Worm (Caenorhabditis elegans) whole organism, young adult: ENCODE results near the gene F09B9.5.

Source experiments
- B0035.1 ChIP-seq: sonication (generic microtip); optimal IDR thresholded peaks from 2 replicates; lab custom pipeline; 2016; ENCODE audit warnings: missing genetic modification characterization, mild to moderate bottlenecking, missing compliant biosample characterization, missing genotype, missing genetic modification reagents
- C17E4.6 ChIP-seq: fragments of 200-800 bp; sonication (Bioruptor generic); IDR thresholded peaks from 2 replicates; pipeline ENCODE4 v1.3.6; 2022; ENCODE audit warnings: missing genetic modification reagents, missing genetic modification characterization, missing compliant biosample characterization
- F37B4.10 ChIP-seq: fragments of 200-800 bp; sonication (Bioruptor generic); IDR thresholded peaks from 2 replicates; pipeline ENCODE4 v1.3.6; 2022; ENCODE audit warnings: missing genetic modification characterization, missing compliant biosample characterization
- F39B2.1 ChIP-seq: fragments of 200-800 bp; sonication (Bioruptor generic); IDR thresholded peaks from 2 replicates; pipeline ENCODE4 v1.3.6; 2022; ENCODE audit warnings: missing genetic modification reagents, missing genetic modification characterization, missing compliant biosample characterization
- F57C9.4 ChIP-seq: sonication (generic microtip); optimal IDR thresholded peaks from 2 replicates; lab custom pipeline; 2017; ENCODE audit warnings: mild to moderate bottlenecking, missing genetic modification characterization, missing compliant biosample characterization
- K12H6.12 ChIP-seq: fragments of 200-800 bp; sonication (Bioruptor generic); optimal IDR thresholded peaks from 2 replicates; lab custom pipeline; 2018; ENCODE audit warnings: mild to moderate bottlenecking, missing genetic modification characterization, missing compliant biosample characterization
- Y56A3A.18 ChIP-seq: fragments of 200-800 bp; sonication (Bioruptor generic); IDR thresholded peaks from 2 replicates; pipeline ENCODE4 v1.3.6; 2022; ENCODE audit warnings: missing genetic modification reagents, missing genetic modification characterization, missing compliant biosample characterization
- ZK185.1 ChIP-seq: sonication (generic microtip); optimal IDR thresholded peaks from 2 replicates; lab custom pipeline; 2016; ENCODE audit warnings: mild to moderate bottlenecking, missing genetic modification characterization, missing compliant biosample characterization; ENCODE audit not compliant: poor library complexity, severe bottlenecking
- aptf-3 ChIP-seq: fragments of 200-800 bp; sonication (Bioruptor generic); IDR thresholded peaks from 2 replicates; pipeline ENCODE4 v1.3.6; 2022; ENCODE audit warnings: missing genetic modification characterization, missing compliant biosample characterization
- atf-7 ChIP-seq: sonication (generic microtip); optimal IDR thresholded peaks from 2 replicates; lab custom pipeline; 2017; ENCODE audit warnings: mild to moderate bottlenecking, missing genetic modification characterization, missing compliant biosample characterization
- athp-1 ChIP-seq: sonication (generic microtip); optimal IDR thresholded peaks from 2 replicates; lab custom pipeline; 2017; ENCODE audit warnings: mild to moderate bottlenecking, missing genetic modification characterization, missing compliant biosample characterization
- attf-3 ChIP-seq: fragments of 200-800 bp; sonication (Bioruptor generic); conservative IDR thresholded peaks from 2 replicates; pipeline ENCODE4 v1.3.6; 2022; ENCODE audit warnings: missing genetic modification reagents, missing genetic modification characterization, missing compliant biosample characterization
- bed-2 ChIP-seq: fragments of 200-800 bp; sonication (Bioruptor generic); IDR thresholded peaks from 2 replicates; pipeline ENCODE4 v1.3.6; 2022; ENCODE audit warnings: missing genetic modification reagents, missing genetic modification characterization, missing compliant biosample characterization
- ccch-3 ChIP-seq: fragments of 200-800 bp; sonication (Bioruptor generic); optimal IDR thresholded peaks from 2 replicates; lab custom pipeline; 2018; ENCODE audit warnings: mild to moderate bottlenecking, missing genetic modification characterization, missing compliant biosample characterization
- cebp-1 ChIP-seq, 2 experiments: fragments of 200-800 bp in 1 of 2; sonication (Bioruptor generic) in 1 of 2; sonication (generic microtip) in 1 of 2; IDR thresholded peaks in 1 of 2; optimal IDR thresholded peaks in 1 of 2; 2 replicates each; pipeline versions ENCODE4 v1.3.6 to Lab custom; 2017 to 2022; ENCODE audit warnings: missing compliant biosample characterization in 2 of 2, missing genetic modification characterization in 2 of 2, mild to moderate bottlenecking in 1 of 2, missing genetic modification reagents in 1 of 2, moderate library complexity in 1 of 2
- ceh-40 ChIP-seq: fragments of 200-800 bp; sonication (Bioruptor generic); IDR thresholded peaks from 2 replicates; pipeline ENCODE4 v1.3.6; 2022; ENCODE audit warnings: missing genetic modification characterization, missing compliant biosample characterization
- ceh-91 ChIP-seq: fragments of 200-800 bp; sonication (Bioruptor generic); IDR thresholded peaks from 2 replicates; pipeline ENCODE4 v1.3.6; 2022; ENCODE audit warnings: missing genetic modification reagents, missing genetic modification characterization, missing compliant biosample characterization
- dox-1 ChIP-seq: fragments of 200-800 bp; sonication (Bioruptor generic); IDR thresholded peaks from 2 replicates; pipeline ENCODE4 v1.3.6; 2022; ENCODE audit warnings: missing genetic modification reagents, missing genetic modification characterization, missing compliant biosample characterization
- ets-4 ChIP-seq: fragments of 200-800 bp; sonication (Bioruptor generic); optimal IDR thresholded peaks from 2 replicates; lab custom pipeline; 2018; ENCODE audit warnings: mild to moderate bottlenecking, missing genetic modification characterization, missing compliant biosample characterization
- lin-26 ChIP-seq: fragments of 200-800 bp; sonication (Bioruptor generic); IDR thresholded peaks from 2 replicates; pipeline ENCODE4 v1.3.6; 2022; ENCODE audit warnings: missing genetic modification reagents, missing genetic modification characterization, missing compliant biosample characterization
- lin-54 ChIP-seq: fragments of 200-800 bp; sonication (Bioruptor generic); optimal IDR thresholded peaks from 2 replicates; lab custom pipeline; 2018; ENCODE audit warnings: mild to moderate bottlenecking, missing genetic modification characterization, missing compliant biosample characterization
- lir-1 ChIP-seq: fragments of 200-800 bp; sonication (Bioruptor generic); conservative IDR thresholded peaks from 2 replicates; pipeline ENCODE4 v1.3.6; 2022; ENCODE audit warnings: missing genetic modification reagents, missing genetic modification characterization, missing compliant biosample characterization
- madf-10 ChIP-seq: sonication (generic microtip); optimal IDR thresholded peaks from 2 replicates; lab custom pipeline; 2016; ENCODE audit warnings: mild to moderate bottlenecking, missing genetic modification characterization, missing compliant biosample characterization
- madf-3 ChIP-seq: fragments of 200-800 bp; sonication (Bioruptor generic); IDR thresholded peaks from 2 replicates; pipeline ENCODE4 v1.3.6; 2022; ENCODE audit warnings: missing genetic modification reagents, missing genetic modification characterization, missing compliant biosample characterization
- mel-28 ChIP-seq: sonication (generic microtip); optimal IDR thresholded peaks from 2 replicates; lab custom pipeline; 2016; ENCODE audit warnings: borderline replicate concordance, mild to moderate bottlenecking, missing genetic modification characterization, missing compliant biosample characterization
- snpc-1.3 ChIP-seq: sonication (generic microtip); optimal IDR thresholded peaks from 2 replicates; lab custom pipeline; 2017; ENCODE audit warnings: missing genetic modification characterization, mild to moderate bottlenecking, missing compliant biosample characterization, antibody characterized with exemption, moderate library complexity, missing genotype, missing genetic modification reagents; ENCODE audit not compliant: insufficient read depth
- snpc-4 ChIP-seq, 5 experiments: fragments of 150-350 bp in 1 of 5; sonication (generic microtip) in 4 of 5; optimal IDR thresholded peaks; 2 replicates each; lab custom pipeline; 2014 to 2018; ENCODE audit warnings: missing genetic modification characterization in 5 of 5, missing biosample characterization in 3 of 5, antibody characterized with exemption in 2 of 5, mild to moderate bottlenecking in 2 of 5, missing compliant biosample characterization in 2 of 5, missing genotype in 2 of 5, moderate library complexity in 2 of 5, missing genetic modification reagents in 1 of 5
- somi-1 ChIP-seq: fragments of 200-800 bp; sonication (Bioruptor generic); optimal IDR thresholded peaks from 2 replicates; lab custom pipeline; 2018; ENCODE audit warnings: mild to moderate bottlenecking, missing genetic modification characterization, missing compliant biosample characterization
- tbp1 ChIP-seq: fragments of 200-800 bp; sonication (Bioruptor generic); optimal IDR thresholded peaks from 2 replicates; lab custom pipeline; 2018; ENCODE audit warnings: mild to moderate bottlenecking, missing genetic modification characterization, missing compliant biosample characterization
- tlf-1 ChIP-seq: fragments of 200-800 bp; sonication (Bioruptor generic); optimal IDR thresholded peaks from 2 replicates; lab custom pipeline; 2018; ENCODE audit warnings: mild to moderate bottlenecking, missing genetic modification characterization, missing compliant biosample characterization
- unc-130 ChIP-seq: sonication (generic microtip); optimal IDR thresholded peaks from 2 replicates; lab custom pipeline; 2016; ENCODE audit warnings: missing genetic modification reagents, missing genetic modification characterization, missing compliant biosample characterization
- unc-62 ChIP-seq: fragments of 150-350 bp; optimal IDR thresholded peaks from 2 replicates; lab custom pipeline; 2014; ENCODE audit warnings: missing biosample characterization, missing genetic modification reagents, missing genetic modification characterization
- xnd-1 ChIP-seq: sonication (generic microtip); optimal IDR thresholded peaks from 2 replicates; lab custom pipeline; 2016; ENCODE audit warnings: missing genotype, missing genetic modification reagents, missing genetic modification characterization, missing compliant biosample characterization
- ztf-22 ChIP-seq: fragments of 200-800 bp; sonication (Bioruptor generic); optimal IDR thresholded peaks from 2 replicates; lab custom pipeline; 2018; ENCODE audit warnings: mild to moderate bottlenecking, missing genetic modification characterization, moderate library complexity, missing compliant biosample characterization

F09B9.5 gene

ce11 chrX:10199202-10199601 is 44.6 kb downstream of the F09B9.5 start:
- TF ChIP-seq aptf-3 (GFP tag; lab: Robert Waterston, UW): no peak
- TF ChIP-seq madf-10: no peak
- no peak for TF ChIP-seq bed-2 (GFP tag; lab: Robert Waterston, UW)
- no peak for TF ChIP-seq C17E4.6 (GFP tag; lab: Robert Waterston, UW)
- TF ChIP-seq tbp1 (GFP tag; lab: Kevin White, UChicago): no peak
- no peak for TF ChIP-seq lin-54 (GFP tag; lab: Kevin White, UChicago)
- TF ChIP-seq atf-7 (tag; lab: Kevin White, UChicago): no peak
- no peak for TF ChIP-seq xnd-1 (tag; lab: Kevin White, UChicago)
- no peak for TF ChIP-seq mel-28
- TF ChIP-seq Y56A3A.18 (GFP tag; lab: Robert Waterston, UW): no peak
- no peak for TF ChIP-seq attf-3 (GFP tag; lab: Robert Waterston, UW)
- TF ChIP-seq lir-1 (GFP tag; lab: Robert Waterston, UW): no peak
- TF ChIP-seq F39B2.1: no peak
- no peak for TF ChIP-seq ZK185.1 (tag; lab: Kevin White, UChicago)
- TF ChIP-seq ets-4 (GFP tag; lab: Kevin White, UChicago): no peak

ce11 chrX:10203501-10203900 is 48.9 kb downstream of the F09B9.5 start:
- TF ChIP-seq lin-26 (GFP tag; lab: Robert Waterston, UW) (no peak), F37B4.10 (GFP tag; lab: Robert Waterston, UW) (no peak), ccch-3 (GFP tag; lab: Kevin White, UChicago) (no peak), cebp-1 (GFP tag; IDR thresholded peaks at IDR 0.05; lab: Robert Waterston, UW) (no peak), cebp-1 (tag; optimal IDR thresholded peaks at IDR 0.05; lab: Kevin White, UChicago) (no peak), F57C9.4 (tag; lab: Kevin White, UChicago) (no peak), snpc-1.3 (no peak), B0035.1 (tag; lab: Kevin White, UChicago) (no peak), somi-1 (no peak), athp-1 (tag; lab: Kevin White, UChicago) (no peak), unc-130 (no peak), dox-1 (GFP tag; lab: Robert Waterston, UW) (no peak), ceh-40 (GFP tag; lab: Robert Waterston, UW) (no peak), xnd-1 (tag; lab: Kevin White, UChicago) (no peak), ceh-91 (GFP tag; lab: Robert Waterston, UW) (no peak), ets-4 (GFP tag; lab: Kevin White, UChicago) (no peak), K12H6.12 (tag; lab: Kevin White, UChicago) (no peak), madf-3 (GFP tag; lab: Robert Waterston, UW) (no peak), snpc-4 (GFP tag; optimal IDR thresholded peaks at IDR 0.05; lab: Kevin White, UChicago) (no peak), snpc-4 (tag; optimal IDR thresholded peaks at IDR 0.05; lab: Kevin White, UChicago) (no peak), ztf-22 (GFP tag; lab: Kevin White, UChicago) (no peak), tlf-1 (GFP tag; lab: Kevin White, UChicago) (no peak)

DNA sequence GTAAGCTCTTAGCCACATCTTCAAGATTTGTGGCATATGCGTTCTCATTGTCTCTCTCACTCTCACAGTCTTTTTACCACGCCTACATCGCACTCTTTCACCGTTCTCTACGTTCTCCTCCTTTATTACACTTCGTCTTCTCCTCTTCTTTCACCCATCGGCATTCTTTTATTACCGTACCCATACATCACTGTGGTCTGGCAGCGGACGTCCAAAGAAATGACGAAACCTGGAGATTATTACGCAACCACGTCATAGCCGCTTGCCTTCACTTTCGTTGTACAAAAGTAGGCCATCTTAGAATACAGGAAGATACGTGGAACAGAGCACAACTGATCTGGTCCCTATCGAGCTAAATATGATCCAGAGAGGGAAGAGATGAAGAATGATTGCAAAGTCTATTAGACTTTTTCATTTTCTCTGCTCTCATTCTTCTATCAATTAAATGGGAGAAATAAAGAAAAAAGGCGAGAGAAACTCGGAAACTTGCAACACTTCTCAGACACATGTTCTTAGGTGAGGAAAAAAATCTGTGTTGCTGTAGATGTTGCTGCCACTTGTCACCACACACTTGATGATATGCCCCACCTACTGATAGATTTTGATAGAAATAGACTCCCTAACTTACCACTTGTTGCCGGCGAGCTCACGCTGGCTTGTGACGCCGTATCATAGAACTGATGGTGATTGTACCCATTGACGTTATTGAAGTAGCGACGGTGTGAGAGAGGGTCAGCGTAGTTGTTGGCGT is 49.9 kb downstream of the F09B9.5 start:
- TF ChIP-seq unc-62 (GFP tag; lab: Kevin White, UChicago) (peak; percentile 27), athp-1 (tag; lab: Kevin White, UChicago) (no peak)
- TF ChIP-seq, all 124 proteins: peak for 1
